Fruit fly (Drosophila melanogaster): ENCODE data around the gene CG5708.
A peak's percentile ranks its signal among the peaks of the same experiment; 100 is the strongest.

The CG5708 gene

dm6 chr2L:10222550-10223231, 3.9 kb downstream of the CG5708 start, which contains the start of gene Bcs1 (continued):
- TF ChIP-seq CG14860 (GFP tag; IDR thresholded peaks at IDR 0.05; ENCODE audit: partially characterized antibody) (no peak), gce (GFP tag; IDR thresholded peaks at IDR 0.05) (no peak), kah (GFP tag; optimal IDR thresholded peaks at IDR 0.05) (peak; percentile 91), CG33213 (GFP tag; optimal IDR thresholded peaks at IDR 0.05) (no peak), CG2199 (GFP tag; IDR thresholded peaks at IDR 0.05) (no peak), trem (tag; optimal IDR thresholded peaks at IDR 0.05) (peak; percentile 48), CG32767 (GFP tag; IDR thresholded peaks at IDR 0.05) (no peak), Aef1 (GFP tag; IDR thresholded peaks at IDR 0.05) (no peak), CG34376 (GFP tag; optimal IDR thresholded peaks at IDR 0.05) (no peak), h (optimal IDR thresholded peaks at IDR 0.05) (no peak), CG30431 (GFP tag; optimal IDR thresholded peaks at IDR 0.05) (no peak), CG3163 (GFP tag; optimal IDR thresholded peaks at IDR 0.05) (no peak), bbx (GFP tag; IDR thresholded peaks at IDR 0.05; ENCODE audit: partially characterized antibody) (no peak), CG4617 (GFP tag; optimal IDR thresholded peaks at IDR 0.05; ENCODE audit: borderline replicate concordance) (peak; percentile 8), pita (GFP tag; optimal IDR thresholded peaks at IDR 0.05) (no peak), CG30020 (tag; optimal IDR thresholded peaks at IDR 0.05) (peak; percentile 69), Ravus (GFP tag; IDR thresholded peaks at IDR 0.05) (no peak), Lhr (GFP tag; optimal IDR thresholded peaks at IDR 0.05) (no peak), Vsx1 (GFP tag; optimal IDR thresholded peaks at IDR 0.05) (no peak), CG12104 (GFP tag; optimal IDR thresholded peaks at IDR 0.05) (no peak), fd96Cb (tag; optimal IDR thresholded peaks at IDR 0.05) (no peak), crol (GFP tag; IDR thresholded peaks at IDR 0.05) (no peak), gsb (GFP tag; IDR thresholded peaks at IDR 0.05) (no peak), dysf (GFP tag; IDR thresholded peaks at IDR 0.05) (no peak), eyg (GFP tag; optimal IDR thresholded peaks at IDR 0.05) (no peak), CG10431 (GFP tag; optimal IDR thresholded peaks at IDR 0.05) (no peak), Mad (GFP tag; optimal IDR thresholded peaks at IDR 0.05) (no peak), sd (tag; optimal IDR thresholded peaks at IDR 0.05) (peak; percentile 27), CG15601 (tag; optimal IDR thresholded peaks at IDR 0.05) (peak; percentile 15), D19A (tag; optimal IDR thresholded peaks at IDR 0.05) (no peak), CG14710 (tag; optimal IDR thresholded peaks at IDR 0.05) (peak; percentile 15), ATbp (GFP tag; optimal IDR thresholded peaks at IDR 0.05) (no peak), CG7745 (tag; optimal IDR thresholded peaks at IDR 0.05) (no peak), CG17612 (GFP tag; IDR thresholded peaks at IDR 0.05) (no peak), Pdp1 (GFP tag; optimal IDR thresholded peaks at IDR 0.05) (peak in 1 of 2 experiments; percentile 95), sens (GFP tag) (no peak), CG11560 (tag; IDR thresholded peaks at IDR 0.05) (no peak), CG18011 (GFP tag; optimal IDR thresholded peaks at IDR 0.05) (no peak), CG11696 (GFP tag; IDR thresholded peaks at IDR 0.05) (no peak), CG12299 (tag; optimal IDR thresholded peaks at IDR 0.05) (no peak), CG15479 (GFP tag; optimal IDR thresholded peaks at IDR 0.05) (no peak), CG9727 (GFP tag; optimal IDR thresholded peaks at IDR 0.05) (no peak), CG1603 (tag; optimal IDR thresholded peaks at IDR 0.05) (no peak), CG15696 (tag; optimal IDR thresholded peaks at IDR 0.05) (no peak), zf30C (GFP tag; optimal IDR thresholded peaks at IDR 0.05) (no peak), gcm2 (GFP tag; optimal IDR thresholded peaks at IDR 0.05) (no peak), stwl (tag; optimal IDR thresholded peaks at IDR 0.05) (peak; percentile 24), CG10543 (GFP tag; optimal IDR thresholded peaks at IDR 0.05) (no peak), Ptx1 (GFP tag; IDR thresholded peaks at IDR 0.05) (no peak), Kr (GFP tag; optimal IDR thresholded peaks at IDR 0.05) (no peak)

Measured in whole organism, embryonic.